Worm (Caenorhabditis elegans) whole organism, young adult: ENCODE results near the gene R02F2.4.

Source experiments
- F37B4.10 ChIP-seq: fragments of 200-800 bp; sonication (Bioruptor generic); IDR thresholded peaks from 2 replicates; pipeline ENCODE4 v1.3.6; 2022; ENCODE audit warnings: missing genetic modification characterization, missing compliant biosample characterization
- ztf-3 ChIP-seq: fragments of 200-800 bp; sonication (Bioruptor generic); optimal IDR thresholded peaks from 2 replicates; lab custom pipeline; 2018; ENCODE audit warnings: mild to moderate bottlenecking, missing genetic modification characterization, missing compliant biosample characterization
- ztf-6 ChIP-seq: fragments of 200-800 bp; sonication (Bioruptor generic); IDR thresholded peaks from 2 replicates; pipeline ENCODE4 v1.3.6; 2022; ENCODE audit warnings: missing genetic modification reagents, missing genetic modification characterization, missing compliant biosample characterization

DNA sequence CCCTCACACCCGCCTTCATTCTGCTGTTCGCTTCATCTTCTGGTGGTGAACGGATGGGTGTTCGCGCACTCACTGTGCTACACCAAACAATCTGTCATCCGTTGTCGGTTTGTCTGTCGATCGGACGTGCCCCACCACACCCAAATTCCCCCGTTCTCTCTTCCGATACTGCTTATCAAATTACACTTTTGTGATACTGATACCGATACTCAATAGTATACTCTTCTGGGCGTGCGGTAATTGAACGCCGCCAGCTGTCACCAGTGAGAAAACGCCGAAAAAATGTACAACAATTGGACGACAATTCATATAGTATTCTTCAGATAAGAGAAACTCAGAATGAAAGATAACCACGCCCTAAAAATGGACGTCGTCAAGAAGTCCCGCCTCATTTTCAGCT is 46.0 kb upstream of the R02F2.4 start:
- TF ChIP-seq F37B4.10 (GFP tag; lab: Robert Waterston, UW) (no peak), ztf-3 (GFP tag; lab: Kevin White, UChicago) (no peak), ztf-6 (no peak)
